Worm (Caenorhabditis elegans): ENCODE measurements around the gene srp-1.

The srp-1 gene

DNA sequence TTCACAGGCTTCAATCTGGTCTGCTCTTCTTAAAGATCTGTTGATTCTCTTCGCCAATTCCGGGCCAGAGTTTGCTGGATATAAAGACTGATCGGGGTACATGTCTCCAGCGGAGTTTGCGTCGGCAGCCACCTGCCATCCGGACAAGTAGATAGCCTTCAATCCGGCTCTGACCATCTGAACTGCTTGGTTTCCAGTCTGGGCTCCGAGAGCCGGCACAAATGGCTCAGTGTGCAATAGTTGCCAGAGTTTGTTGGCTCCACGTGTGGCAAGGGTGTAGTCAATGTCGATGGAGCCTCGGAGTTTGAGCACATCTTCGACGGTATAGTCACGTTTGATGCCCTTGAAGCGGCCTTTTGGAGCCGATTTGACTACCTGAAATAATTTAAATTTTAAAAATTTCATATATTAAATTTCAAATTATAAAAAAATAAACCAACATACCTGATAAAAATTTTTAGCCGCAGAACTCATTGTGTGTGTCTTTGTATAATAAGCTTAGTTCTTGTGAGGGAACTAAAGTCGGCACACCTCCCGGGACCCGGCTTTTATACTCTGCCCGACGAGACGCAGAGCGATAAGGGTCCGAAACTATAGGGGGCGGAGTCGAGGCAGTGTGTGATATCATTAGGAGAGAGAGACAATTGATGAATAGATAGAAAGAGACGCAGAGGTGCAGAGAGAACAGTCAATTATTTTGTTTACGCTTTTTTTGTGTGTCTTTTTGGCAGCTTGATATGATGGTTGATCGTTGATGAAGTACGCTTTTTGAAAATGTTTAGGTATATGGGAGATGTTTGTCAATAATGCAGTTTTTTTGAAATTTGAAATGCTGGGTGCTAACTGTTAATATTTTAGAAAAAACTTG lies 25.4 kb upstream of the srp-1 start, which contains the start of the genes icl-1 and srh-2:
Gene icl-1, minus strand, starts transcription at position 521 of the 868 bp plus-strand sequence.
Gene srh-2, plus strand, starts transcription at position 818 of the 868 bp plus-strand sequence.
- TF ChIP-seq dao-5 (tag; optimal IDR thresholded peaks at IDR 0.05) (no peak), W03F9.2 (tag; optimal IDR thresholded peaks at IDR 0.05) (peak; percentile 3)

DNA sequence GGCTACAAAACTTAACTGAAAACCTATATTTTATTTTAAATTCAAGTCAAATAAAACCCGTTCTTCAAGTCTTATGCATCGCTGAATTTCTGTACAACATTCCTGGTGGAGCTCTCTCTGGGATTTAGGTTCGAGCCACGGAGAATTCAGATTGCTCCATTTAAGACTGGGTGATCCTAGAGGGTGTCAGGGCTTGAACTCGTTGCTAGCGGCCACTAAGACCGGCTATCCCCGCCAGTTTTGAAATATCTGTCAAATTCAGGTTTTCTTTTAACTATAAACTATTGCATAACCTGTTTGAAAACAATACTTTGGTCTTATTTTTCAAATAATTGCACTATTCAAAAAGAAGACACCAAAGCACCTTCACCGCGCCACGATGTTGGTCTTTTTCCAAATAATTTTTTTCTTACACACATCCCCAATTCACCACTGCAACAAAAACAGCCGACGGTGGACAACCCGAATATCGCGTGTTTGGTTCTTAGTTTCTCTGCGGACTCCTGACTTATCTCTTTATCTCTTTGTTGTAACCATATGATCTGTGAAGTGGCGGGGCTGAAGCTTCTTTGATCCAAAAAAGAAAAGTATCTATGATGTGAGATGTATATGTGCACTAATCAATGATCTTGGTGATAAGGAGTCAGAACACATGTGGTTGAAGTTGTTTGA lies 24.1 kb upstream of the srp-1 start:
- TF ChIP-seq him-1 (tag; optimal IDR thresholded peaks at IDR 0.05) = no peak
- no peak for TF ChIP-seq dao-5 (tag; optimal IDR thresholded peaks at IDR 0.05)
- TF ChIP-seq W03F9.2 (tag; optimal IDR thresholded peaks at IDR 0.05) = no peak

DNA sequence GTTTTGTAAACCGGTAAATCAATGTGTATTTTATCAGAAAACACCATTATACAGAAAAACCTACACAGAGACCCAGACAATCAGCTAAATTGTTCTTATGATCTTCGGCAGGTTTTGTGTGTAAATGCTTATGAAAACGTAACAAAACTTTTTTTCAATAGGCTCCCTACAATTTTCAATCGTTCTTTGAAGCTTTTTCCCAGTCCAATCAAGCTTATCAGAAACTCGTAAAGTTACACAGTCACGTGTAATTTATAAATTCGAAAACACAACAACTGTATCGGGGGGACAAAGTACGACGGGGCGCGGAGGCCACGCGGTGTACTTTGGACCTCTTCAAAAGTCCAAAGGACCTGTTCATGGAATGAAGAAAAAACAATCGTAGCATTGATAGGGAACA lies 22.9 kb upstream of the srp-1 start:
- TF ChIP-seq dao-5 (tag; optimal IDR thresholded peaks at IDR 0.05) = no peak
- TF ChIP-seq W03F9.2 (tag; optimal IDR thresholded peaks at IDR 0.05) = peak; percentile 38
- no peak for TF ChIP-seq him-1 (tag; optimal IDR thresholded peaks at IDR 0.05)

DNA sequence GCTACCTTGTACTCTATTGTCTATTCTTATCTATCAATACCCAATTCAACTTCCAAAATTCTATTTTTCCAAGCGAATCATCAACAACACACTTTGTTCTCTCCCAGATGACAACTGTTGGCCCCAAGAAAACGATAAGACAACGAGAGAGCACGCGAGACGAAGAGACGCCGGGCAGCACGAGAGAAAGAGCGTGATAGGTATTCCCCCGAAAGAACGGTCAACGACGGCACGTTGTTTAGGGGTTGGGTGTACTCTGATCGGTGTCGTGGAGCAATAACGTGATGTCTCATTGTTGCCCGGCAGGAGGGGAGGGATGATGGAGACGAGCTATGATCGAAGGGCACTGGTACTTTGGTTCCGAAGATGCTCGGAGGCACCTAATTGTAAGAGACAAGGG lies 21.8 kb upstream of the srp-1 start:
- no peak for TF ChIP-seq him-1 (tag; optimal IDR thresholded peaks at IDR 0.05)
- no peak for TF ChIP-seq dao-5 (tag; optimal IDR thresholded peaks at IDR 0.05)
- TF ChIP-seq W03F9.2 (tag; optimal IDR thresholded peaks at IDR 0.05) = peak; percentile 41

DNA sequence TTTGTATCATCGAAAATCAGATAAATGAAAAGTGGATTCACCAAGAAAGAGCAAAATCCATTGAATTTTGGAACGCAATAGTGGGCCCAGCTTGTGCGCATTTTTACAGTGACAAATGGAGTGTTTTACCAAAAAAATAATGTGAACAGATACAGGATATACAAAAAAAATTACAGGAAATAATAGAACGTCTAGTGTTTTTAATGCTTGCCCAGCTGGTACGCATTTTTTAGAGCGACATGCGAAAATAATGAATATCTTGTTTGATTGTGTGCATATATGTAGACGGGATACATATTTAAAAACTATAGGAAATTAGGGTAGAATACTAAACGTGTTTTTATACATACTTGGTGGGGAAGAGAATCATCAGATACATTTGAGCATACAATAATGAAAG lies 16.9 kb upstream of the srp-1 start, which contains the start of gene srj-25:
Gene srj-25, minus strand, starts transcription at position 101 of the 400 bp plus-strand sequence.
- TF ChIP-seq him-1 (tag; optimal IDR thresholded peaks at IDR 0.05) (no peak), dao-5 (tag; optimal IDR thresholded peaks at IDR 0.05) (no peak), W03F9.2 (tag; optimal IDR thresholded peaks at IDR 0.05) (no peak)

DNA sequence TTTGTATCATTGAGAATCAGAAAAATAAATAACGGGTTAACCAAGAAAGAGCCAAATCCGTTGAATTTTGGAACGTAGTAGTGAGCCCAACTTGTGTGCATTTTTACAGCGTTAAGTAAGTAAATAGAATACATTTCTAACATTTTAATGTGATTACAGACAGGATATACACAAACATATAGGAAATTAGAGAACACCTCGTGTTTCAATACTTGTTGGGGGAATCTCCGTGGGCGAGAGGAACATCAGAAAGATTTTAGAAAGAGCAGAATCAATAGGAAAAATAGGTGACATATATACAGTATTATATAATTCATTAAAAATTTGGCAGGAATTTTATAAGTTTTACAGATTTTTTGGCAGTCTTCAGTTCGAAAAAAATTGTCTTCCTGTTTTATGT lies 14.3 kb upstream of the srp-1 start, which contains the start of gene srj-24:
Gene srj-24, minus strand, starts transcription at position 101 of the 400 bp plus-strand sequence.
- TF ChIP-seq dao-5 (tag; optimal IDR thresholded peaks at IDR 0.05) = no peak
- TF ChIP-seq W03F9.2 (tag; optimal IDR thresholded peaks at IDR 0.05) = no peak
- no peak for TF ChIP-seq him-1 (tag; optimal IDR thresholded peaks at IDR 0.05)

DNA sequence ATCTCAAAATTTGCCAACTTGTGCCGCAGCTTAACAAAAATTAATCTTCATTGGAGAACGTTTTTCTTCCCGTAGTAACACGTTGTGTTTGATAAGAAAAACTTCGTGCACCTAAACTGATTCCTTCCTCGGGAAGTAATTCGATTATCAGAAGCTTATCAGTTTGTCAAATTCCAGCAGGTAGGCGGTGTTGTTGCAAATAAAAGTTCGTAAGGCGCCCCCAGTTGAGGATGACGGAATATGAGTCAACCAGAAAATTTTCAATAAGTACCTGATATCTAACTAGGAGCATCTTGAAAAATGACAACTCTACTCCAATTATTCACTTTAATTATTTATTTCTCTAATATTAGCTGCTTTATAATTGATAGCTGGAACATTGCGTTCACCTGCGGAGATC lies 11.3 kb upstream of the srp-1 start, which contains the start of gene C05E4.7:
Gene C05E4.7, plus strand, starts transcription at position 301 of the 400 bp plus-strand sequence.
- TF ChIP-seq dao-5 (tag; optimal IDR thresholded peaks at IDR 0.05) = no peak
- no peak for TF ChIP-seq him-1 (tag; optimal IDR thresholded peaks at IDR 0.05)
- TF ChIP-seq W03F9.2 (tag; optimal IDR thresholded peaks at IDR 0.05) = no peak

DNA sequence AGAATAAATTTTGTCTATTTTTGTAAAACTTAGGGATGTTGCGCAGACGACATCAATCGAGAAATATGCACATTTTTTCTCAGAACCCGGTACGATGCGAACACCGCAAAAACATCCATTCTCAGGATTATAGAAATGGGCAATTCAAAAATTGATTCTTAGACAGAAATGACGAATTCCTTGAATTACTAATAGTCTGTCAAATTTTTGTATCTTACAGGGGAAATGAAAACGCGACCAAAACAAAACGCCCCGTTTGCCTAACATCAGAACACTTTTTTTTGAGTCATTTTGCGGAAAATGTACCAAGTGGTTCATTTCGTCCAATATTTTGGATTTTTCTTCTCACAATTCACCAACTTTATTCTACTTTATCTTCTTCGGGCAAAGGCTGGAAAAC lies 9.7 kb upstream of the srp-1 start, which contains the start of gene str-134:
Gene str-134, plus strand, starts transcription at position 301 of the 400 bp plus-strand sequence.
- no peak for TF ChIP-seq him-1 (tag; optimal IDR thresholded peaks at IDR 0.05)
- no peak for TF ChIP-seq W03F9.2 (tag; optimal IDR thresholded peaks at IDR 0.05)
- no peak for TF ChIP-seq dao-5 (tag; optimal IDR thresholded peaks at IDR 0.05)

DNA sequence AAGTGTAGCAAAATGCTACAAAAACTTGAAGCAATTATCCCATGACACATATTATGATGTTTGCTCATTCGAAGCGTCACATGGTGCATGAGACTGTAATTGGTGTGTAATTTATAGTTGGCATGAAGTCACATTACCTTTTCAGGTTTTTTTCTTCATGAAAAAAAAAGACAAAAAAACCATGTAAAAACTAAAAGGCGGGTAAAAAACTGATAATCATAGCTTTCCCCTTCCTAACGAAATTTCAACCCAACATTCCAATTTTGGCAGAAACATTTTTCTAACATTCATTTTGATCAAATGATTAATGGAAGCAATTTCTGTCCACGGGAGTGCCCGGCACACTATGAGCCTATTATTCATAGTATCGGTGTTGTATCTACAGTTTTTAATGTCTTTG lies 5.0 kb upstream of the srp-1 start, which contains the start of gene sri-4:
Gene sri-4, plus strand, starts transcription at position 301 of the 400 bp plus-strand sequence.
- TF ChIP-seq W03F9.2 (tag; optimal IDR thresholded peaks at IDR 0.05) (no peak), dao-5 (tag; optimal IDR thresholded peaks at IDR 0.05) (no peak), him-1 (tag; optimal IDR thresholded peaks at IDR 0.05) (no peak)

DNA sequence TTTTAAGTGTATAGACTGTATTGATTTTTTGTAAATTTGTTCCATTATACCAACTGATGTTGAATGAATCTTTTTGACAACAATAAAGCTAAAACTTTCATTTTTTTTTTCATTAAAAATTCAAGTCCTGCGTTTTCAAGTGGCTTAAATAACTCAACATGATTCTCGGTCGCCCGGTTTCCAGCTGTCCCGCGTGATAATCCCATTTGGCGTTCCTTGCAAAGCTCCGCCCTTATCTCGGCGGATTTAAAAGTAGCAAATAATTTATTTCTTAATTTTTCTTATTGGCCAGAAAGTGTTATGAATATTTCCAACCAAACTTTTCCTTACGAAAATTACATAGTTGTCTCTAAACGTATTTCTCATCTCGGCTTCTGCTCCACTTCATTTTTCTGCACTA lies 3.1 kb downstream of the srp-1 start, which contains the start of gene str-20:
Gene str-20, plus strand, starts transcription at position 301 of the 400 bp plus-strand sequence.
- TF ChIP-seq him-1 (tag; optimal IDR thresholded peaks at IDR 0.05) (no peak), W03F9.2 (tag; optimal IDR thresholded peaks at IDR 0.05) (no peak), dao-5 (tag; optimal IDR thresholded peaks at IDR 0.05) (no peak)

DNA sequence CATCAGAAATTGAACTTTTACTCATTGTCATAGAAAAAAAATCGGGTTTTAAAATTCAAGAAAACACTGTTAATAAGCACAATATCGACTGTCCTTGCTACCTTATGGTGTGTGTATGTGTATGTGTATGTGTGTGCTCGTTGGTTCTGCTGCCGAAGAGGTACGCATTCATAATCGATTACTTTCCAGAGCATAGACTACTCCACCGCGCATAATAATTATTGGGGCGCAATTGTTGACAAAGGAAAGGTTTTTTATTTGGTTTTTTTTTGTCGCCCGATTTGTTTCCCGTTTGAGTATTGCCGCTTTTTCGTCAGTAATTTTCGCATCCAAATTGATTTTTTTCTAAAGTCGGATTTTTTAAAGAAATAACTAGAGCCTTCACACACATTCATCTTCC lies 8.2 kb downstream of the srp-1 start, which contains the start of gene C05E4.15:
Gene C05E4.15, minus strand, starts transcription at position 101 of the 400 bp plus-strand sequence.
- TF ChIP-seq dao-5 (tag; optimal IDR thresholded peaks at IDR 0.05) = no peak
- TF ChIP-seq W03F9.2 (tag; optimal IDR thresholded peaks at IDR 0.05) = no peak
- no peak for TF ChIP-seq him-1 (tag; optimal IDR thresholded peaks at IDR 0.05)

DNA sequence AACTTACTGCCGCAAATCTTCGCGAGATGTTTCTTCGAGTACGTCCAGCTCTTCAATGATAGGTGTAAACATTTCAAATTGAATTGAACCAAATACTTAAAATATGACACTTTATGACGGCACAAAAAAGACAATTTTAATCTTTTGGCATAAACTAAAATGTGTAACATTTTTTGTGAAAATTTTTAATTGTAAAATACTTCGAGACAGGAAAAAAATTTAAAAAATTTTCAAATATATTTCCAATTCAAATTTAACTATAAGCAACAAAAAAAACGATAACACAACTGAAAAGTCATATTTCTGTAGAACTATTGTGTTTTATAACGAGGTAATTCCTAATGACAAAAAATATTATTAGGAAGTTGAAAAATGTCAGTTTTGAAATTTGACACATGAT lies 8.8 kb downstream of the srp-1 start, which contains the start of gene C05E4.12:
Gene C05E4.12, minus strand, starts transcription at position 101 of the 400 bp plus-strand sequence.
- no peak for TF ChIP-seq him-1 (tag; optimal IDR thresholded peaks at IDR 0.05)
- no peak for TF ChIP-seq W03F9.2 (tag; optimal IDR thresholded peaks at IDR 0.05)
- no peak for TF ChIP-seq dao-5 (tag; optimal IDR thresholded peaks at IDR 0.05)

DNA sequence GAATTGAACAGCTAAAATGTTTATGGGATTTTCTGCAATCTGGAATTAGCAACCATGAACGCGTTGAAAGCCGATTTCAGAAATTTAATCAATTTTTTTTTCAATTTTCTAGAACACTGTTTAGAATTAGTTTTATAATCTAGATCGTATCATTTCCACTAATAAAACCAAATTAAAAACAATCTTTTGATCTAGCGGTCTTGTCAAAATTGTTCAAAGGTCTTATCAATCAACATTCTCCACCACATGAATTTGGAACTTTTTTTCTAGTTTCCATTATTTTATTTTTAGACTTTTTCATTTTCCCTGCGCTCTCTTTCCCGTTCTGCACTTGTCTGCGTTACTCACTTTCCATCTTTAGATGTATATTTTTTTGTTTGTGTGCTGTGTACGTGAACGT lies 9.3 kb downstream of the srp-1 start, which contains the start of gene srp-2:
Gene srp-2, plus strand, starts transcription at position 301 of the 400 bp plus-strand sequence.
- TF ChIP-seq W03F9.2 (tag; optimal IDR thresholded peaks at IDR 0.05) (no peak), dao-5 (tag; optimal IDR thresholded peaks at IDR 0.05) (no peak), him-1 (tag; optimal IDR thresholded peaks at IDR 0.05) (no peak)

All from whole organism, L4/young adult.